Worm (Caenorhabditis elegans) whole organism, late embryonic: ENCODE results near the gene C06E7.2.

Experiments used
- C38D4.7 ChIP-seq: fragments of 200-800 bp; sonication (Bioruptor generic); optimal IDR thresholded peaks from 2 replicates; lab custom pipeline; 2018; ENCODE audit warnings: mild to moderate bottlenecking, missing genetic modification characterization, moderate library complexity, missing compliant biosample characterization
- K02D7.2 ChIP-seq: sonication (generic microtip); optimal IDR thresholded peaks from 2 replicates; lab custom pipeline; 2017; ENCODE audit warnings: mild to moderate bottlenecking, missing genetic modification characterization, missing compliant biosample characterization
- K09A11.1 ChIP-seq: sonication (generic microtip); optimal IDR thresholded peaks from 2 replicates; lab custom pipeline; 2017; ENCODE audit warnings: antibody characterized with exemption, mild to moderate bottlenecking, missing genetic modification characterization, missing compliant biosample characterization; ENCODE audit not compliant: insufficient read depth
- ama-1 ChIP-seq: fragments of 150-350 bp; optimal IDR thresholded peaks from 2 replicates; lab custom pipeline; 2014
- ceh-18 ChIP-seq: sonication (generic microtip); optimal IDR thresholded peaks from 2 replicates; lab custom pipeline; 2016; ENCODE audit warnings: missing genetic modification characterization, missing compliant biosample characterization
- ceh-19 ChIP-seq: fragments of 200-800 bp; sonication (Bioruptor generic); optimal IDR thresholded peaks from 2 replicates; lab custom pipeline; 2018; ENCODE audit warnings: mild to moderate bottlenecking, missing genetic modification characterization, missing compliant biosample characterization
- ceh-2 ChIP-seq: sonication (generic microtip); optimal IDR thresholded peaks from 2 replicates; lab custom pipeline; 2016; ENCODE audit warnings: missing genotype, missing genetic modification characterization, missing compliant biosample characterization
- ceh-31 ChIP-seq: sonication (generic microtip); optimal IDR thresholded peaks from 2 replicates; lab custom pipeline; 2016; ENCODE audit warnings: missing genetic modification characterization, missing compliant biosample characterization
- ceh-34 ChIP-seq: sonication (generic microtip); optimal IDR thresholded peaks from 2 replicates; lab custom pipeline; 2016; ENCODE audit warnings: mild to moderate bottlenecking, missing genetic modification characterization, missing compliant biosample characterization
- ceh-48 ChIP-seq: sonication (generic microtip); optimal IDR thresholded peaks from 2 replicates; lab custom pipeline; 2016; ENCODE audit warnings: missing genetic modification characterization, inconsistent platforms, missing compliant biosample characterization
- ceh-9 ChIP-seq: sonication (generic microtip); optimal IDR thresholded peaks from 2 replicates; lab custom pipeline; 2016; ENCODE audit warnings: mild to moderate bottlenecking, missing genetic modification characterization, inconsistent platforms, missing compliant biosample characterization
- dmd-4 ChIP-seq: sonication (generic microtip); optimal IDR thresholded peaks from 2 replicates; lab custom pipeline; 2016; ENCODE audit warnings: borderline replicate concordance, missing genetic modification characterization, missing compliant biosample characterization
- dve-1 ChIP-seq: sonication (generic microtip); optimal IDR thresholded peaks from 2 replicates; lab custom pipeline; 2017; ENCODE audit warnings: antibody characterized with exemption, mild to moderate bottlenecking, missing genetic modification characterization, missing compliant biosample characterization
- elt-2 ChIP-seq: sonication (generic microtip); optimal IDR thresholded peaks from 2 replicates; lab custom pipeline; 2016; ENCODE audit warnings: missing genetic modification reagents, missing genetic modification characterization, missing compliant biosample characterization
- elt-4 ChIP-seq: sonication (generic microtip); optimal IDR thresholded peaks from 2 replicates; lab custom pipeline; 2016; ENCODE audit warnings: missing genetic modification characterization, missing compliant biosample characterization
- fax-1 ChIP-seq: sonication (generic microtip); optimal IDR thresholded peaks from 2 replicates; lab custom pipeline; 2016; ENCODE audit warnings: missing genotype, missing genetic modification characterization, missing compliant biosample characterization
- fkh-10 ChIP-seq: fragments of 150-350 bp; optimal IDR thresholded peaks from 2 replicates; lab custom pipeline; 2014; ENCODE audit warnings: missing biosample characterization, missing genetic modification reagents, missing genetic modification characterization
- lin-11 ChIP-seq: fragments of 200-800 bp; sonication (Bioruptor generic); optimal IDR thresholded peaks from 2 replicates; lab custom pipeline; 2018; ENCODE audit warnings: mild to moderate bottlenecking, missing genetic modification characterization, missing compliant biosample characterization
- madf-2 ChIP-seq: sonication (generic microtip); optimal IDR thresholded peaks from 2 replicates; lab custom pipeline; 2017; ENCODE audit warnings: missing genetic modification characterization, missing compliant biosample characterization
- mec-3 ChIP-seq: sonication (generic microtip); optimal IDR thresholded peaks from 2 replicates; lab custom pipeline; 2016; ENCODE audit warnings: borderline replicate concordance, missing genetic modification characterization, missing compliant biosample characterization
- nfya-1 ChIP-seq: sonication (generic microtip); optimal IDR thresholded peaks from 2 replicates; lab custom pipeline; 2017; ENCODE audit warnings: missing genetic modification characterization, mild to moderate bottlenecking, missing compliant biosample characterization, antibody characterized with exemption, moderate library complexity
- nhr-11 ChIP-seq: fragments of 150-350 bp; optimal IDR thresholded peaks from 2 replicates; lab custom pipeline; 2014; ENCODE audit warnings: missing biosample characterization, missing genetic modification characterization
- npax-4 ChIP-seq: sonication (generic microtip); optimal IDR thresholded peaks from 2 replicates; lab custom pipeline; 2016; ENCODE audit warnings: missing genetic modification characterization, missing compliant biosample characterization
- pros-1 ChIP-seq: fragments of 150-350 bp; optimal IDR thresholded peaks from 2 replicates; lab custom pipeline; 2014; ENCODE audit warnings: missing biosample characterization, missing genetic modification reagents, missing genetic modification characterization
- ref-2 ChIP-seq: sonication (generic microtip); optimal IDR thresholded peaks from 2 replicates; lab custom pipeline; 2016; ENCODE audit warnings: missing genetic modification characterization, missing compliant biosample characterization
- rnt-1 ChIP-seq: sonication (generic microtip); optimal IDR thresholded peaks from 2 replicates; lab custom pipeline; 2016; ENCODE audit warnings: missing genetic modification characterization, missing compliant biosample characterization
- sox-2 ChIP-seq: fragments of 200-800 bp; sonication (Bioruptor generic); IDR thresholded peaks from 2 replicates; pipeline ENCODE4 v1.3.6; 2022; ENCODE audit warnings: missing genetic modification reagents, missing genetic modification characterization, missing compliant biosample characterization
- sox-4 ChIP-seq: sonication (generic microtip); optimal IDR thresholded peaks from 2 replicates; lab custom pipeline; 2017; ENCODE audit warnings: mild to moderate bottlenecking, missing genetic modification characterization, inconsistent platforms, missing compliant biosample characterization
- syd-9 ChIP-seq: sonication (generic microtip); optimal IDR thresholded peaks from 2 replicates; lab custom pipeline; 2016; ENCODE audit warnings: mild to moderate bottlenecking, missing genetic modification characterization, moderate library complexity, missing compliant biosample characterization
- tbx-2 ChIP-seq: sonication (generic microtip); optimal IDR thresholded peaks from 2 replicates; lab custom pipeline; 2016; ENCODE audit warnings: missing genetic modification characterization, missing compliant biosample characterization
- ttx-3 ChIP-seq: sonication (generic microtip); optimal IDR thresholded peaks from 2 replicates; lab custom pipeline; 2016; ENCODE audit warnings: missing genetic modification reagents, missing genetic modification characterization, missing compliant biosample characterization
- unc-55 ChIP-seq: sonication (generic microtip); optimal IDR thresholded peaks from 2 replicates; lab custom pipeline; 2017; ENCODE audit warnings: missing biosample characterization, missing genetic modification reagents, missing genetic modification characterization
- ztf-16 ChIP-seq: sonication (generic microtip); optimal IDR thresholded peaks from 2 replicates; lab custom pipeline; 2017; ENCODE audit warnings: missing genetic modification characterization, missing compliant biosample characterization

C06E7.2 gene

DNA sequence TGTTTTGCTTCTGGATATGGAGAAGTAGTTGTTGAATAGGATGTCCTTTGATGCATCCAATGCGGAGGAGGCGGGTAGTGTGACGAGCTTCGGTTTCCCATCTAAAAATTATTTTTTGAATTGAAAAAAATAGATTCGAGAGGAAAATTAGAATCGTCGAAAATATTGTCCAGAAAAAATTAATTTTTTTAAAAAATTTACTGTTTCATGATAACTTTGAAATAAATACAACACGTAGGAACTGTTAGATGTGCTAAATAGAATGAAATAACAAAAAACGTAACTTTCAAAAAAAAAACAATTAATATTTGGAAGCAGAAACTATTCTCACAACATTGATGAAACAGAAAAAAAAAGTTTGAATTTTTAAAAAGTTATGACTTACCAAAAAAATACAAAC lies 20.6 kb downstream of the C06E7.2 start, which contains the start of gene C06E7.4:
TSS of gene C06E7.4 (minus strand) at position 101 of the 400 bp plus-strand sequence.
- no peak for TF ChIP-seq K02D7.2 (tag; lab: Kevin White, UChicago)
- no peak for TF ChIP-seq C38D4.7
- TF ChIP-seq syd-9: no peak
- no peak for TF ChIP-seq dve-1 (tag; lab: Kevin White, UChicago)

DNA sequence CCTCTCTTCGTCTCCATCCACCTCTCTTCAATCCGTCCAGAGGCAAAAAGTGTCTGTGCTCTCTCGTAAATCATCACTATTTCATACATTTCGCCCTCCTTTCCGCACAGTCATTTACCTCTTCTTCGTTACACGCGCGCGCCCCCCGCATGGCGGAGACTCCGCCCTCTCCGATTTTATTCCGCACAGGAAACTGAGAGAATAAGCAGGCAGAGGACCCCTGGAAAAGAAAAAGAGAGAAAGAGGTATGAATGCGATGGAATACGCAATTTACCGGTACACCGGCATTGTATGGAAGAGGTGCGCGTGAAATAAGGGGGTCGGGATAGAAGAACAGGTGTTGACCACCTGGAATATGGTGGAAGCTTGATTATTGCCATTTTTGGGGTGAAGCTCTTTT lies 21.5 kb downstream of the C06E7.2 start:
- TF ChIP-seq ceh-31: peak; percentile 78
- peak; percentile 50 for TF ChIP-seq pros-1 (tag; lab: Kevin White, UChicago)
- no peak for TF ChIP-seq ceh-9 (tag; lab: Kevin White, UChicago)
- peak; percentile 19 for TF ChIP-seq ceh-34
- peak; percentile 37 for TF ChIP-seq tbx-2 (tag; lab: Kevin White, UChicago)
- TF ChIP-seq ceh-2 (tag; lab: Kevin White, UChicago): peak; percentile 22
- no peak for TF ChIP-seq dmd-4
- no peak for TF ChIP-seq fkh-10 (GFP tag; lab: Kevin White, UChicago)
- no peak for TF ChIP-seq elt-4 (tag; lab: Kevin White, UChicago)
- TF ChIP-seq K09A11.1 (tag; lab: Kevin White, UChicago): no peak
- TF ChIP-seq nfya-1 (tag; lab: Kevin White, UChicago): peak; percentile 14

DNA sequence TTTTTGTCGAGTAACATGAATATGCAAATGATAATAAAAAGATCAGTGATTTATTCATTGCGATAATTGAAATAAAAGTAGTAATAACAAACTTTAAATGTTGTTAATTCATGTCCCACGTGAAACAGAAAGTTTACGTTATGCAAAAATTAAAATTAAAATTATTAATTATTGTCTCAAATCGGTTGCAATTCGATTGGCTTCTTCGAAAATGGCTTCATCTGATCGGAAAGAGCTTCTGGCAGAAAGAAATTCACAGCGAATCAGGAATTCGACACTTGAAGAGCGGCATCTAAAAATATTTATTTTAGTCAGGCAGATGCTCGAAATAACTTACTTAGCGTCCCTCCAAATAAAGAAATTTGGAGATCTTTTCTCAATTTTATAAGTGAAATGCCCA lies 26.5 kb downstream of the C06E7.2 start, which contains the start of gene spe-27:
TSS of gene spe-27 (minus strand) at position 101 of the 400 bp plus-strand sequence.
- no peak for TF ChIP-seq rnt-1 (tag; lab: Kevin White, UChicago)
- TF ChIP-seq mec-3: no peak
- TF ChIP-seq ama-1: no peak

DNA sequence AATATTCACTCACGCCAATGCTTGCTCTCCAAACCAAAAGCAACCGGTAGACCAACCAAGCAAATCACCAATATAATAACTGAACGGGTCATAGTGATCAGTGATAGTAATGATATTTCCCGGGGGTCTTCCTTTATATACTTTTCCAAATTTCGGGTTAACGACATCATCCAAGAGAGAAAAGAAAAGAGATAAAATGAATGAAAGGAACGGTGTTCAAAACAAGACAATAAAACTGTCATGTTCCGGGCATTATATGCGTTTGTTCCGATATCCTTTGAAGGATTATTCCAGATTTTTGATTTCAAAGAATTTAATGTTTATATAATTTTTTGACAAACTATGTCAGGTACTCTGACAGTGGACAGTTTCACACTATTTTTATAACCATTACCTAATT lies 27.9 kb downstream of the C06E7.2 start, which contains the start of gene C06E7.88:
TSS of gene C06E7.88 (minus strand) at position 101 of the 400 bp plus-strand sequence.
- TF ChIP-seq ceh-18 (tag; lab: Kevin White, UChicago): no peak
- no peak for TF ChIP-seq sox-2
- no peak for TF ChIP-seq elt-2 (tag; lab: Kevin White, UChicago)
- no peak for TF ChIP-seq sox-4 (tag; lab: Kevin White, UChicago)
- no peak for TF ChIP-seq syd-9
- TF ChIP-seq ceh-48 (tag; lab: Kevin White, UChicago): no peak
- no peak for TF ChIP-seq ztf-16 (tag; lab: Kevin White, UChicago)
- TF ChIP-seq ref-2 (tag; lab: Kevin White, UChicago): no peak
- TF ChIP-seq rnt-1 (tag; lab: Kevin White, UChicago): no peak
- TF ChIP-seq fax-1 (tag; lab: Kevin White, UChicago): no peak
- no peak for TF ChIP-seq madf-2 (tag; lab: Kevin White, UChicago)
- no peak for TF ChIP-seq fkh-10 (GFP tag; lab: Kevin White, UChicago)
- no peak for TF ChIP-seq ceh-2 (tag; lab: Kevin White, UChicago)
- TF ChIP-seq dve-1 (tag; lab: Kevin White, UChicago): no peak
- TF ChIP-seq nfya-1 (tag; lab: Kevin White, UChicago): no peak
- TF ChIP-seq ttx-3: no peak
- TF ChIP-seq K09A11.1 (tag; lab: Kevin White, UChicago): no peak

DNA sequence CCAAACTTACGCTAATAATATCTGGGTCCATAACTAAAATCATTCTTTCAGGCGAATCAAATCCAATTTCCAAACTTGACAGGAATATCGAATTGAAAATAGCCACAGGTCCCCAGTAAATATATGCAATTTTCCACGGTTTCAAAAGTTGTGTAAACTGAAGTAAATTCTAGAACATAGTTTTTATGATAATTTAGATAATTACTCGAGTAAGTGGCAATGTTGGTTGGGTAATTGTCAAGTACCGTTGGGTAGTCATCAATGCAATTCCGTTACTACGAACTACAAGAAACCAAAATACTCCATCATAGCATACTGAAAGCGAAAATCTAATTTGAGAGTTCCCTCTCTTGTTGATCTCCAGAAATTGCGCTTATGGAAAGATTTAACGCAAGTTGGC lies 30.1 kb downstream of the C06E7.2 start:
- TF ChIP-seq dve-1 (tag; lab: Kevin White, UChicago) (no peak), npax-4 (no peak), madf-2 (tag; lab: Kevin White, UChicago) (no peak), lin-11 (tag; lab: Kevin White, UChicago) (no peak), elt-4 (tag; lab: Kevin White, UChicago) (no peak), ceh-19 (no peak), ceh-18 (tag; lab: Kevin White, UChicago) (no peak), nfya-1 (tag; lab: Kevin White, UChicago) (no peak), ztf-16 (tag; lab: Kevin White, UChicago) (no peak), nhr-11 (tag; lab: Kevin White, UChicago) (no peak), ceh-48 (tag; lab: Kevin White, UChicago) (no peak), unc-55 (GFP tag; lab: Kevin White, UChicago) (no peak)
